Fruit fly (Drosophila melanogaster) whole organism, embryonic: Measurements from ENCODE around the gene fd96Ca.

Experiments used
- Aef1 ChIP-seq: fragments of 200-800 bp; sonication (Bioruptor generic); IDR thresholded peaks from 3 replicates; pipeline ENCODE4 v1.3.6; 2022; ENCODE audit warnings: missing biosample characterization, missing genetic modification characterization
- CG17829 ChIP-seq: fragments of 200-800 bp; optimal IDR thresholded peaks from 2 replicates; lab custom pipeline; 2019; ENCODE audit warnings: missing biosample characterization, mild to moderate bottlenecking, missing genetic modification characterization, moderate library complexity
- CG32772 ChIP-seq: fragments of 200-800 bp; sonication (Bioruptor generic); IDR thresholded peaks from 2 replicates; pipeline ENCODE4 v1.3.6; 2022; ENCODE audit warnings: missing biosample characterization, missing genetic modification characterization
- CG6854 ChIP-seq: fragments of 200-800 bp; sonication (Bioruptor generic); optimal IDR thresholded peaks from 3 replicates; lab custom pipeline; 2017; ENCODE audit warnings: missing biosample characterization, mild to moderate bottlenecking, missing genetic modification characterization
- CG8924 ChIP-seq: fragments of 200-800 bp; optimal IDR thresholded peaks from 3 replicates; lab custom pipeline; 2019; ENCODE audit warnings: missing biosample characterization, mild to moderate bottlenecking, missing genetic modification characterization, moderate library complexity
- CTCF ChIP-seq: fragments of 200-800 bp; sonication (Bioruptor generic); optimal IDR thresholded peaks from 2 replicates; lab custom pipeline; 2017; ENCODE audit warnings: missing biosample characterization, mild to moderate bottlenecking, missing genetic modification characterization, moderate library complexity
- luna ChIP-seq: fragments of 200-800 bp; sonication (Bioruptor generic); optimal IDR thresholded peaks from 2 replicates; lab custom pipeline; 2016; ENCODE audit warnings: missing biosample characterization, missing genetic modification characterization
- run ChIP-seq: fragments of 200-800 bp; sonication (Bioruptor generic); optimal IDR thresholded peaks from 3 replicates; lab custom pipeline; 2018; ENCODE audit warnings: missing biosample characterization, mild to moderate bottlenecking, missing genetic modification characterization

dm6 chr3R:25102253-25102652 is 19.8 kb downstream of the fd96Ca start, which contains the start of gene CG45095:
- TF ChIP-seq luna (no peak), Aef1 (no peak), run (tag; lab: Kevin White, UChicago) (no peak), CG8924 (tag; lab: Kevin White, UChicago) (no peak), CG17829 (tag; lab: Kevin White, UChicago) (no peak), CTCF (GFP tag; lab: Kevin White, UChicago) (no peak), CG6854 (no peak), CG32772 (GFP tag; lab: Robert Waterston, UW) (no peak)
